Fruit fly (Drosophila melanogaster) S2 (cell line): ENCODE measurements around the gene CG14563.

Experiments used
- CG8478 ChIP-seq: fragments of >200 bp; optimal IDR thresholded peaks from 2 replicates; lab custom pipeline; 2018
- CTCF ChIP-seq, 2 experiments: fragments of >200 bp; optimal IDR thresholded peaks; 2 replicates each; lab custom pipeline; 2018

DNA sequence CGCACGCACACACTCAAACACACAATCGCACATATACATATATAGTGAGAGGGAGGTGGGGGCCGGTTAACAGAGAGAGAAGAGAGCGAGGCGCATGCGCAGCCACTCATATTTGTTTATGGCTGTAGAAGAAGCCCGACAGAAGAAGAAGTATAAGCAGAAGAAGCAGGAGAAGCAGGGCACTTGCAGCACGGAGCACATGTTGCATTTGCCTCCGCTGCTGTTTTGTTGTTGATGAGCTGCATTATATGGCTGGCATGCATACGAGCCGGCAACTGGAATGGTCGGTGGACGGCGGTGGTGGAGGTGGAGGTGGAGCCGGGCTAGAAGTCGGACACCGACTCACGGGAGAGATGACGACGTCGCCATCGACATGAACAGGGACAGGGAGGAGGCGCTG, 41.8 kb downstream of the CG14563 start:
- TF ChIP-seq CTCF (optimal IDR thresholded peaks at IDR 0.05; lab: Kevin White, UChicago) = no peak
- TF ChIP-seq CG8478 (lab: Kevin White, UChicago) = no peak
